Fruit fly (Drosophila melanogaster) whole organism, prepupa: ENCODE measurements around the gene Delta.

Experiments used
- Blimp-1 ChIP-seq: fragments of 200-800 bp; sonication (Bioruptor generic); optimal IDR thresholded peaks from 3 replicates; lab custom pipeline; 2017; ENCODE audit warnings: missing biosample characterization, missing genetic modification characterization, mild to moderate bottlenecking, moderate library complexity, missing genetic modification reagents
- CG6276 ChIP-seq: fragments of 200-800 bp; sonication (Bioruptor generic); optimal IDR thresholded peaks from 2 replicates; lab custom pipeline; 2017; ENCODE audit warnings: missing biosample characterization, mild to moderate bottlenecking, missing genetic modification characterization
- CG6808 ChIP-seq: fragments of 200-800 bp; sonication (Bioruptor generic); optimal IDR thresholded peaks from 3 replicates; lab custom pipeline; 2017; ENCODE audit warnings: missing biosample characterization, missing genetic modification characterization, mild to moderate bottlenecking, moderate library complexity, missing genetic modification reagents
- Gug ChIP-seq: fragments of 200-800 bp; sonication (Bioruptor generic); IDR thresholded peaks from 2 replicates; pipeline ENCODE4 v1.3.6; 2022; ENCODE audit warnings: missing biosample characterization, missing genetic modification characterization
- OdsH ChIP-seq: fragments of 200-800 bp; sonication (Bioruptor generic); optimal IDR thresholded peaks from 3 replicates; lab custom pipeline; 2016; ENCODE audit warnings: missing biosample characterization, missing genetic modification characterization
- Sox15 ChIP-seq: fragments of 200-800 bp; sonication (Bioruptor generic); optimal IDR thresholded peaks from 3 replicates; lab custom pipeline; 2016; ENCODE audit warnings: missing biosample characterization, missing genetic modification characterization
- salr ChIP-seq, 2 experiments: fragments of 200-800 bp; sonication (Bioruptor generic); optimal IDR thresholded peaks; 3 replicates each; lab custom pipeline; 2016 to 2018; ENCODE audit warnings: missing biosample characterization in 2 of 2, missing genetic modification characterization in 2 of 2, mild to moderate bottlenecking in 1 of 2

DNA sequence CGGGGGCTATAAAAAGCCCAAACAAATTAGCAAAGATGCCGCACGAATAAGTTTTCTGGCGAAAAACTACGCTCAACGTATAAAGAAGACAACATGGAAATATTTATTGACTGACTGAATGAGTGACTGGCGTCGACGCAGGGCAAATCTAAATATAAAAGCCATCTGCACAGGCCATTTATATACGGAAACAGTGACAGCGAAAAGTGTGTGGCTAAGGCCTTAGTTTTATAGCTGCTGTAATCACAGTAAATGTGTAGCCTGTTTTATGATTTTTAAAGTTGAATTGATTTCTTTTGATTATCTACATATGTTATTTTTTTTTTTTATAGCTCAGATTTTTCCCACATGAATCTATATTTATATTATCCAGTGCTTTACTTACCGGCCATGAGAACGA lies 6.6 kb downstream of the Delta start:
- TF ChIP-seq Blimp-1: no peak
- no peak for TF ChIP-seq Sox15
- no peak for TF ChIP-seq CG6276 (GFP tag; lab: Kevin White, UChicago)
- TF ChIP-seq salr (GFP tag; optimal IDR thresholded peaks at IDR 0.05; lab: Kevin White, UChicago): no peak
- no peak for TF ChIP-seq OdsH (GFP tag; lab: Kevin White, UChicago)
- TF ChIP-seq CG6808 (GFP tag; lab: Kevin White, UChicago): no peak
- TF ChIP-seq Gug (GFP tag; lab: Robert Waterston, UW): no peak
